Worm (Caenorhabditis elegans): ENCODE results near the gene map-1.

Gene map-1

DNA sequence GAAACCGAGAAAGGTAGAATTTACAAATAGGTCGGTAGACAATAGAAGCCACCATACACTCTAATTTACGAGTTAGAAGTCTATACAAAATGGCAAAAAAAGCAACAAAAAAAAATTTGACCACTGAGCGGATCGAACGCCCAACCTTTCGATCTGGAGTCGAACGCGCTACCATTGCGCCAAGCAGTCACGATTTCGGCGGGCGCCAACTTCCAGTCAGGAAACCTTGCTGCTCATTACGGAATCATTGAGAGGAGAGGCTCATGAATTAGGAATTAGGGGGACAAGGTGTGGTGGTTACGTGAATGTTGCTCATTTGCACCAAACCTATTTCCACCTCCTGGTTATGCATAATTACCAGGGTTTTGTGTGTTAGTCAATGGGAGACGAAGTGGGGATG is 4.9 kb downstream of the map-1 start:
- no peak for TF ChIP-seq unc-62 (GFP tag; optimal IDR thresholded peaks at IDR 0.05)

DNA sequence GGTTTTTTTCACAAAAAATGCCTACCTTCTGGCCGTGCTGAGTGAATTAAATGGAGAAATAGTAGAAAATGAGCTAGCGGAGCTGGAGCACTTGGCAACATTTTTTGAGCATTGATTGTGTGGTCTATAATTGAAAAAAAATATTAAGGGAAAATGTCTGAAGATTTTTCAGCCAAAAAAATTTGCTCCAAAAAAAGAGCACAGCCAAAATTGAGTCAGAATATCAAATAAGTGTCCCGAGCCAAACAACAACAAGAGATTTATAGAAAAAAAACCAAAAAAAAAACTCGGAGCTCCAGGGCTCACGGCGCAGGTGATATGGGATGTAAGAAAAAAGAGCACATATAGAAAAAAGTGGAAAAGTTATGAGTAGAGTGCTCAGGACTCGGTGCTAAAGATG is 18.1 kb downstream of the map-1 start, which contains the start of gene fmil-1:
TSS of gene fmil-1 (minus strand) at position 101 of the 400 bp plus-strand sequence.
- no peak for TF ChIP-seq unc-62 (GFP tag; optimal IDR thresholded peaks at IDR 0.05)

DNA sequence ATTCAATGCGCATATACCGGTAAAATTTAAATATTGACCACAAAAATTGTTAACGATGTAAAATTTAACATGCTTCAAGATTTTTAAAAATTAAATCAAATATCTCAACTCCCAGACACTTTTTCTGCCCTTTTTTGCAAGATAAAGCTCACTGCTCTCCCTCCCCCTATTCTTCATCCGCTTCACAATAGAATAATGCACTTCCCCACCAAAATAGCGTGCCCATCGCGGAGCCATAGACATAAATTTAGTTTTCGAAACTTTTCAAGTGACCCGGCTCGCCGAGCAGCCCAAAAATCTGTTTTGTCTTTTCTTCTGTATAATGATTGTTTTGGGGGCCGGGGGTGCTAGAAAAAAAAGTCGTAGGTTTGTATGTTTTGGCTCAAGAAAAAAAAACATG is 18.9 kb downstream of the map-1 start:
- no peak for TF ChIP-seq unc-62 (GFP tag; optimal IDR thresholded peaks at IDR 0.05)

DNA sequence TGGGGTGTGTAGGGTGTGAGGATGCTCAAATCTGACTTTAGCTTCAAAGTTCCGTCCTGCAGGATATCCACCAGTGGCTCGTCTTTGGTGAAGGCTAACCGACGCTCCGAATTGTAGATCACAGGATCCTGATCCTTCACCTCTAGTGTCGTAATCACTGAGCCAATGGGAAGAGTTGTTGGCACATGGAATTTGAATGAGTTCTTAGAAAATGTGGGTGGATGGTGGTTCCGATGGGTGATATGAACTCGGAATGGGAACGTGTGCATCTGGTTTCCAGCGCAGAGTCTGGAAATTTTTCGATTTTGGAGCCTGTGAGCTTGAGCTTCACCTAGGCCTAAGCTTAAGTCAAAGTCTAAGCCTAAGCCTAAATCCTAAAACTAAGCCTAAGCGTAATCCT is 20.1 kb downstream of the map-1 start:
- TF ChIP-seq unc-62 (GFP tag; optimal IDR thresholded peaks at IDR 0.05): no peak

DNA sequence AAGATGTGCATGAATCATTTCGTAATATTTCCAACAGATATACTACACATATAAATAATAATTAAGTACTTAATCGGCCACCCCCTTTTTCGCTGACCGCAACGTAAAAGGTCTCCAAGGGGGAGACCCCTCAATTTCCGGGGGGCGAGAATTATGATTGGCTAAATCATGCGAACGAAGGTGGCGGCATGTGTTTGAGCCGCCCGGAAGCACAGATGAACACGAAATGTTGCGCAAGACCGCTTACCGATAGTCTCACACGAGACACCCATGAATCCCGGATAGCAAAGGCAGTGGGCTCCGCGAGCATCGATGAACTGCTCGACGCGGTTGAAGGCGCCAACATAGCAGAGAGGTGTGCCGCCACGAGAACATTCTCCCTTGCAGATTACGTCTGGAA is 21.6 kb downstream of the map-1 start:
- no peak for TF ChIP-seq unc-62 (GFP tag; optimal IDR thresholded peaks at IDR 0.05)

DNA sequence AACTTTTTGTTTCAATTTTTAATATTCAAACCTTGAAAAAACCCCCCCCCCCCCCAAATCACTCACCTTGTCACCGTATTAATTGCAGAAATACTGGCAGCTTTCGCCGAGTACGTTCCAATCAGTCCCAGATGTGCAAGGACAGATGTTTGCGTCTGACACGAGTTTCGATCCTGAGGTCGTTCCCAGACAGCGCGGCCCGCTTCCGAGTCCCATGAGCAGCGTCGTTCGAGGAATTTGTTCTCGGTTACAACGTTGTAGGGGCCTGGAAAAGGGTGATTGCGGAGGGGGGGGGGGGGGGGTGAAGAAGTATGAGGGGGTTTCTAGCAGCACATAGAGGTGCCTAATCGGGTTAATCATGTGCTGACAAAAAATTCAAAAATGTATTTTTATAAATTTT is 23.8 kb downstream of the map-1 start:
- no peak for TF ChIP-seq unc-62 (GFP tag; optimal IDR thresholded peaks at IDR 0.05)

DNA sequence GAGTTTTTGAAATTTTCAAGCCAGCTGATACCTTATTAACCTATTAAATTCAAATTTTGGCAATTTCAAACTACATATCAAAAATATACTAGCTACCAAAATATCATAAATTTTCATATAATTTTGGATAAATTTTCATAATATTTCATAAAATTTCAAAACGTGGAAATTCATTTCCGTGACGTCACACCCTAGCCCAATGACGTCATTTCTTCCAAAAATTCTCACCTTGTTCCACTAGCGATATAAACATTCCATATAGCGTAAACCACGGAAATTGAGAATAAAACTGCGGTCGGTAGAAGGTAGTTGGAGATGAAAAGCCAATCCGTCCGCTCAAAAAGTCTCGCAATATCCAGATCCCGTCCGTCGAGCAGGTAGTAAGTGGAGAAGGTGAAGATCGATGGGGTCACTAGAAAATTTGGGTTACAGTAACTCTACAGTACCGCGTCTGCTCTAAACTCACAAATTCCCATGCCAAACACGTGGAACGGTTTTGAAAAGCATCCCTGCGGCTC is 25.5 kb downstream of the map-1 start:
- no peak for TF ChIP-seq unc-62 (GFP tag; optimal IDR thresholded peaks at IDR 0.05)

DNA sequence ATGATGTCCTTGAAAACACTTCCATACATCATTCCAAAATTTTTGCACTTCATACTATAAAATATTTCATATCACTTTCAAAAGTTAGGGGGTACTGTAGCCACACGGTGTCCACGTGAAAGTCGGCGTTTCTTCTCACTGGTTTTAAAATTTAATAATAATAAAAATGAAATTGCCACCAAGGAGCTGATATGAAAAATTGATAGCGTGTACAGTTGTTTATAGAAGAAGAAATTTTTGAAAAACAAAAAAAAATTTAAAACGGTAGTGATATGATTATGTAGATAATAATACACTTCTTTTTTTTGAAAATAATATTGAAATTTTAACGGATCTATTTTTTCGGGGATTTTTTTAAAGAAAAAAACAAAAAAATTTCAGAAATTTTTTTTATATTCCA is 26.7 kb downstream of the map-1 start:
- no peak for TF ChIP-seq unc-62 (GFP tag; optimal IDR thresholded peaks at IDR 0.05)

DNA sequence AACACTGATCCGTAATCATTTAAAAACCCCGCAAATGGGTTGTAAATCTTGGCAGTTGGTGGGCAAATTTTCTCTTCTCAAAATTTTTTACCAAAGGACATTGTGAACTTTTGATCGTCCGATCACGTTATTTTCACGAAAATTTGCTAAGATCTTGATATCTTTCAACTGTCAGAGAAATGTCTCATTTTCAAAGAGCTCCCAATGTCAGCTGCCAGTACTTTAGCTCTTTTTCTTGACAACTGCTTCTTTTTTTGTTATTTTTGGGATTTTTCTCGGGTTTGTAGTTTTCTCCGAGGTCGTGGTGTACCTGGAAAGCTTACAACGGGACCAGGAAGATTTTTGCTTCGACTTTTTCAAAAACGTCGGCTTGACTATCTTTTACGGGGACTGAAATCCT is 30.8 kb downstream of the map-1 start:
- no peak for TF ChIP-seq unc-62 (GFP tag; optimal IDR thresholded peaks at IDR 0.05)

DNA sequence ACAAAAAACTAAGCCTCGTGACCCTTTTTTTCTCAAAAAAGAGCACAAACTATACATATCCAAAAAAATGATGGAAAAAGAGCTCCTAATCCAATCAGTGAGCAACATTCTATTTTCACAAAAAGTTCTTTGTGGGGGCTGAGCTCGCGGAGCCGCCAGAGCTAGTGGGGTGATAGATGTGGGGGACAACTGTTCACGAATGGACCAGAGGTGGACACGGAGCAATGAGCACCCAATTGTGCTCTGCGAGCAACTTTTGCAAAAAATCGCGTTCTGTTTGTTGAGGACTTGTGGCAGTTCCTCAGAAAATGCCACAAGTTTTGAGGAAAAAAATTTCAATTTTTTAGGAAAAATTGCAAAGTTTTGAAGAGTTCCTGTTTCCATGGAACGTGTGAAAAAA is 31.8 kb downstream of the map-1 start:
- no peak for TF ChIP-seq unc-62 (GFP tag; optimal IDR thresholded peaks at IDR 0.05)

DNA sequence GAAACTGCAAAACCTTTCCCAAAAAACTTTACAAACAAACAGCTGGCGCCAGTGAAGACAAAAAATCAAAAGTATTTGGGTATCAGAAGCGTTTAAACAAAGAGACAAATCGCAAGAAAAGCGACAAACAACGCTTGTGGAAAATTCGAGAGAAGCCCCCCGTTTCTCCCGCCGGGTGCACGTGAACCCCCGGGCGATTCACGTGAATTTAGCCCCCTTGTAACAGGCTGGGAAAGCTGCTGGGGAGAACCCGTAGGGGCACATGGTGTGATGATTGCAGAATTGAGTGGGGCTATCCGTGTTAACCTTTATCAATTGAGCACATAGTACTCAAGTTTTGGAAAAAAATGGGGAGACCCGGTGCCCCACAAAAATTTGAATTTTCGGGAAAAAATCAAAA is 32.5 kb downstream of the map-1 start:
- TF ChIP-seq unc-62 (GFP tag; optimal IDR thresholded peaks at IDR 0.05): no peak

DNA sequence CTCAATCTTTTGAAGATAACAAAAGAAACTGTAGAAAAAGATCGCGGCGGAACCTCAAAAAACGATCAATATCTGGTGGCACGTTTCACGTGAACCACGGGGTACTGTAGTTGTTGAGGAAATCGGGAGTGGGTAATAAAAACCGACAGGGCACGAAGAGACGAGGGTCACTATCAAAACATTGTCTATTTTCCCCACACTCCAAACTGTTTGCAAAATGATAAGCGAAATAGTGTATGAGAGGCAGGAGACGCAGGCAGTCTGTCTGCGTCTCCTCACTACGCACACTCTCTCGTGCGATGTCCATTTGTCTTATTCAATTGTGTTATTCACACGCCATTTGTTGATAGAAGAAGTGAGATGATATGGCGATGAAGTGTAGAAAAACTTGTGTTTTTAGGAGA is 33.2 kb downstream of the map-1 start:
- TF ChIP-seq unc-62 (GFP tag; optimal IDR thresholded peaks at IDR 0.05): no peak

DNA sequence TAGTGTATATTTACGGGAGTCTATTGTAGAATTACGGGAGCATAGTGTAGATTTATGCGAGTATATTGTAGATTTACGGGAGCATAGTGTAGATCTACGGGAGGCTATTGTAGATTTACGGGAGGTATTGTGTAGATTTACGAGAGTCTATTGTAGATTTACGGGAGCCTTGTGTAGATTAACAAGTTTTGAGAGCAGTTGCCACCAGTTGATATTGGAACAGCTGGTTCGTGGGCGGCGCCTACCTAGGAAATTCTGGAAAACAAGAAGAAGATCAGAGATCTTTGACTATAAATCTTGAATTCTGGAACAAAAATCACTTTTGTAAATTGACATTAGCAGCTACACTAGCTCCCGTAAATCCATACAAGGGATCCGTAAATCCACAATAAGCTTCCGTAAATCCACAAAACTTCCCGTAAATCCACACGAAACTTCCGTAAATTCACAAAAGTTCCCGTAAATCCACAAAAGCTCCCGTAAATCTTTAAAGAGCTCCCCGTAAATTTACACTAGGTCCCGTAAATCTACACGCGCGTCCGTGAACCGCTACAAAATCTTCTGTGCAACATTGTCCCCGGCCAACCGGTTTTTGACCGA is 33.8 kb downstream of the map-1 start:
- TF ChIP-seq unc-62 (GFP tag; optimal IDR thresholded peaks at IDR 0.05): no peak

DNA sequence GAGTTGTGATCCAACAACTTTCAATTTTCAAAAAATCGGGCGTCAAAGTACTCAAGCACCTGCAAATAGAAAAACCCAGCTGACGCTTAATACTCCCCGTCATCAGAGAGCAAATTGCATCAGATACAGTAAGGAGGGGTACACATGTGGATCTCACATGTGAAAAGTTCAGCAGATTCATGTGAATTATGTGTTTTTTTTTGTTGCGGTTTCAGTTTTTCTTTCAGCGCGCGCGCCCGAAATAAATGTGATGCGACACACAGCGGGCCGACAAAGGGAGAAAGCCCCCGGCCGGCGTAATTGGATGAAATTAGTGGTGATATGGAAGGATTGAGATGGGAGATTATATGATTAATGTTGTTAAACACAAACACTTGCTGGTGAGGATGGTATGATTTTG is 34.4 kb downstream of the map-1 start:
- no peak for TF ChIP-seq unc-62 (GFP tag; optimal IDR thresholded peaks at IDR 0.05)

DNA sequence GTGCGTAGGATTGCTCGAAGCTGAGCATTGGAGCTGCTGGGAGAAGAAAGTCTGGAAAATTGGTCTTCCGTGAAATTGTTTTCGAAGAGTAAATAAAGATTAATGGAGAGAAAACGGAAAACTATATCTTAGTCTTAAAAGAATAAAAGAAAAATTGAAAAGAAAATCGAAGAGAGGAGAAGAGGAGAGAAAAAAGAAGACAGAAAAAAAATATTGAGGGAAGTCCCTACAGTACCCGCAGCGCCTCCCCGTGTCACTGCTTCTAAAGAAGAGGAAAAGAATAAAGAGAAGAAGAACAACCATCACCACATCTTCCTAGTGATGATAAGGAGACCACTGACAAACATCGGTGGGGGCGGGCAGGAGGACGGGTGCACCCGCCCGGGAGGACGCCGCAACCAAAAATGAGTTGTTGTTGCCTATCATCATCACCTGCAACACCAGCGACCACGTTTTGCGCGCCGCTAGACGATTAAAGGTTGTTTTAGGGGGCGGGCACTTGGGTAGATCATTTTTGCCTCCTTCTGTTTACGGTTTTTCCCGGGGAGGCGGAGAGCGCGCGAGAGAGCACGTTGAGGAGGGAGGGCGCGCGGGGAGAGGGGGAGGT is 37.9 kb downstream of the map-1 start, which contains the start of gene CC8.2:
TSS of gene CC8.2 (minus strand) at position 51 of the 607 bp plus-strand sequence.
- TF ChIP-seq unc-62 (GFP tag; optimal IDR thresholded peaks at IDR 0.05): no peak

DNA sequence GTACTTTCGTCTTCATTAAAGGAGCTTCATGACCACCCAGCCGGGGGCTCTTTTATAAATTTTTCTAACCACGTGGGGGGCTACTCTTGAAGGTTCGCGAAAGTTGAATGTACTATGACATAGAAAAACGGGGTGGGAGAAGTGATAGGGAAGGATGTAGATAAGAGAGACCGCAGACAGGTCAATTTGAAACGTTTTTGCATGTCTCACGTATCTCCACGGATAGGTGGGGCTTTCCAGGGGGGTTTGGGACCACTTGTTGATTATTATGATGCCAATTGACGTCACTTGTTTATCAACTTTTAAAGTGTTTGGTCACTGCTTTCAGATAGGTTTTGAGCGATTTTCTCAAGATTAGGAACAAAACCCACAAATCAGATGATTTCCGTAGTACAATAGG is 39.1 kb downstream of the map-1 start:
- no peak for TF ChIP-seq unc-62 (GFP tag; optimal IDR thresholded peaks at IDR 0.05)

DNA sequence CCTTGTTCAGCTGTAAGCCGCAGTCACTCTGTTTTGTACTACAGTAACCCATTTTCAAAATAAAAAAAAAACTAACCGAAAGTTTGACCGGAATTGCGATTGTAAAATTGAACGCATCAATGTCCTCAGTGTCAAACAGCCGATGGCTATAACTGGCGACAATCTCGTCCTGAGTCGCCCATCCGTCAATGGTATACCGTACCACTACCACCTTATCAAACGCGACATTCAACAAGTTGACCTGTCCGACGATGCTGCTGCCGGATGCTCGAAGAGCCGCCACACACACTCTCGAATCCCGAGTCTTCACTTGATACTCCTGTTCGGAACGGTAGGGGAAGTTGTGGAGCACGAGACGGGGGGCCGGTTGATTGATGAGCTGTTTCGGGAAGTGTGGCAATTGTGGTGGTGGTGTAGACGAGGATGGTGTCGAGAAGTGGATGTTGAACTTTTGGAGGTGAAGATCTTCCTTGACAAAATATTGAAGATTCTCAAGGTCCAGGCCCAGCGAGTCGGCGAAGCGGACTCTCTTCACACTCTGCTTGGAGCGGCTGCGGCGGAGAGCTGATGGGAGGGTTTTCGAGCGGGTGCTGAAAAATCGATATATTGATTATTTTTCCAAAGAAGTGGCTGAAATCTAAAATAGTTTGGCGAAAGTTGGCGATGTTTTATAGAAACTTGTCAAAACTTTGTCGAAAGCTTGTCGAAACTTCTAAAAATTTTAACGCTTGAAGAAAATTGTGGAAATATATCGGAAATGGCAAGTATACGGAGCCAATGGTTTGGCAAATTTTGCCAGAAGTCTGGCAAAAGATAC is 40.1 kb downstream of the map-1 start:
- no peak for TF ChIP-seq unc-62 (GFP tag; optimal IDR thresholded peaks at IDR 0.05)
